Worm (Caenorhabditis elegans) whole organism, L1 larva: ENCODE measurements around the gene crls-1.

ENCODE experiments used
- C04F5.9 ChIP-seq: sonication (generic microtip); optimal IDR thresholded peaks from 2 replicates; lab custom pipeline; 2016; ENCODE audit warnings: missing genetic modification characterization, missing compliant biosample characterization
- C16A3.4 ChIP-seq: fragments of 150-350 bp; optimal IDR thresholded peaks from 2 replicates; lab custom pipeline; 2014; ENCODE audit warnings: missing biosample characterization, missing genetic modification characterization
- Y116A8C.19 ChIP-seq: sonication (generic microtip); optimal IDR thresholded peaks from 2 replicates; lab custom pipeline; 2016; ENCODE audit warnings: missing compliant biosample characterization, missing genetic modification characterization, borderline replicate concordance
- alr-1 ChIP-seq: fragments of 200-800 bp; sonication (Bioruptor generic); optimal IDR thresholded peaks from 2 replicates; lab custom pipeline; 2018; ENCODE audit warnings: borderline replicate concordance, mild to moderate bottlenecking, missing genetic modification characterization, missing compliant biosample characterization
- aly-2 ChIP-seq: fragments of 150-350 bp; optimal IDR thresholded peaks from 2 replicates; lab custom pipeline; 2014; ENCODE audit warnings: missing biosample characterization, missing genetic modification characterization
- ama-1 ChIP-seq: fragments of 150-350 bp; optimal IDR thresholded peaks from 2 replicates; lab custom pipeline; 2014
- blmp-1 ChIP-seq: fragments of 150-350 bp; optimal IDR thresholded peaks from 2 replicates; lab custom pipeline; 2014; ENCODE audit warnings: missing biosample characterization, missing genetic modification characterization
- ceh-63 ChIP-seq: fragments of 200-800 bp; sonication (Bioruptor generic); optimal IDR thresholded peaks from 2 replicates; lab custom pipeline; 2018; ENCODE audit warnings: mild to moderate bottlenecking, missing genetic modification characterization, missing compliant biosample characterization
- ceh-8 ChIP-seq: fragments of 200-800 bp; sonication (Bioruptor generic); optimal IDR thresholded peaks from 2 replicates; lab custom pipeline; 2018; ENCODE audit warnings: mild to moderate bottlenecking, missing genetic modification characterization, moderate library complexity, missing compliant biosample characterization
- ceh-88 ChIP-seq: fragments of 200-800 bp; sonication (Bioruptor generic); IDR thresholded peaks from 2 replicates; pipeline ENCODE4 v1.3.6; 2022; ENCODE audit warnings: missing genetic modification characterization, missing compliant biosample characterization
- dsc-1 ChIP-seq: sonication (generic microtip); optimal IDR thresholded peaks from 2 replicates; lab custom pipeline; 2016; ENCODE audit warnings: mild to moderate bottlenecking, missing genetic modification characterization, missing compliant biosample characterization
- efl-1 ChIP-seq, 4 experiments: fragments of 150-350 bp; optimal IDR thresholded peaks in 3 of 4; peaks in 1 of 4; 1 replicate in 1 of 4; 2 replicates in 3 of 4; lab custom pipeline; 2014; ENCODE audit warnings: missing biosample characterization in 2 of 4, missing genetic modification characterization in 2 of 4, missing genetic modification reagents in 2 of 4
- egl-13 ChIP-seq: sonication (generic microtip); optimal IDR thresholded peaks from 2 replicates; lab custom pipeline; 2016; ENCODE audit warnings: missing genotype, missing genetic modification reagents, missing genetic modification characterization, missing compliant biosample characterization
- elt-2 ChIP-seq: sonication (generic microtip); optimal IDR thresholded peaks from 2 replicates; lab custom pipeline; 2016; ENCODE audit warnings: missing genetic modification characterization, mild to moderate bottlenecking, inconsistent platforms, missing compliant biosample characterization, missing genetic modification reagents
- ets-5 ChIP-seq: fragments of 200-800 bp; sonication (Bioruptor generic); IDR thresholded peaks from 2 replicates; pipeline ENCODE4 v1.3.6; 2022; ENCODE audit warnings: missing genetic modification characterization, missing compliant biosample characterization
- fkh-8 ChIP-seq: sonication (generic microtip); optimal IDR thresholded peaks from 2 replicates; lab custom pipeline; 2016; ENCODE audit warnings: mild to moderate bottlenecking, missing genetic modification characterization, missing compliant biosample characterization
- hlh-4 ChIP-seq: sonication (generic microtip); optimal IDR thresholded peaks from 2 replicates; lab custom pipeline; 2016; ENCODE audit warnings: mild to moderate bottlenecking, missing genetic modification characterization, missing compliant biosample characterization
- irx-1 ChIP-seq: sonication (generic microtip); optimal IDR thresholded peaks from 2 replicates; lab custom pipeline; 2016; ENCODE audit warnings: missing genetic modification characterization, missing compliant biosample characterization
- jun-1 ChIP-seq: fragments of 150-350 bp; optimal IDR thresholded peaks from 2 replicates; lab custom pipeline; 2014; ENCODE audit warnings: missing biosample characterization, missing genetic modification reagents, missing genetic modification characterization
- lin-14 ChIP-seq: fragments of 200-800 bp; sonication (Bioruptor generic); optimal IDR thresholded peaks from 2 replicates; lab custom pipeline; 2018; ENCODE audit warnings: mild to moderate bottlenecking, missing genetic modification characterization, moderate library complexity, missing compliant biosample characterization
- lin-15B ChIP-seq: fragments of 150-350 bp; sonication (generic microtip); optimal IDR thresholded peaks from 3 replicates; lab custom pipeline; 2014; ENCODE audit warnings: missing biosample characterization, missing genetic modification characterization
- lin-39 ChIP-seq: fragments of 150-350 bp; optimal IDR thresholded peaks from 2 replicates; lab custom pipeline; 2014; ENCODE audit warnings: missing biosample characterization, missing genetic modification reagents, missing genetic modification characterization
- lir-3 ChIP-seq: sonication (generic microtip); optimal IDR thresholded peaks from 2 replicates; lab custom pipeline; 2016; ENCODE audit warnings: mild to moderate bottlenecking, missing genetic modification characterization, moderate library complexity, missing compliant biosample characterization; ENCODE audit not compliant: poor library complexity
- lsy-2 ChIP-seq, 2 experiments: fragments of 150-350 bp; optimal IDR thresholded peaks; 2 replicates each; lab custom pipeline; 2014; ENCODE audit warnings: missing biosample characterization in 2 of 2, missing genetic modification characterization in 2 of 2
- mef-2 ChIP-seq: fragments of 150-350 bp; optimal IDR thresholded peaks from 2 replicates; lab custom pipeline; 2014; ENCODE audit warnings: missing biosample characterization, missing genetic modification characterization
- nhr-12 ChIP-seq: sonication (generic microtip); optimal IDR thresholded peaks from 2 replicates; lab custom pipeline; 2017; ENCODE audit warnings: missing biosample characterization, missing genetic modification characterization
- nhr-85 ChIP-seq: sonication (generic microtip); peaks from one replicate; lab custom pipeline; 2016; ENCODE audit warnings: missing genetic modification characterization, inconsistent platforms, missing compliant biosample characterization
- nhr-90 ChIP-seq: sonication (generic microtip); optimal IDR thresholded peaks from 2 replicates; lab custom pipeline; 2016; ENCODE audit warnings: mild to moderate bottlenecking, missing genetic modification characterization, missing compliant biosample characterization; ENCODE audit not compliant: poor library complexity
- pag-3 ChIP-seq: sonication (generic microtip); optimal IDR thresholded peaks from 2 replicates; lab custom pipeline; 2017; ENCODE audit warnings: missing genetic modification characterization, mild to moderate bottlenecking, missing compliant biosample characterization, antibody characterized with exemption, borderline replicate concordance; ENCODE audit not compliant: insufficient read depth
- pax-3 ChIP-seq: fragments of 200-800 bp; sonication (Bioruptor generic); optimal IDR thresholded peaks from 2 replicates; lab custom pipeline; 2018; ENCODE audit warnings: mild to moderate bottlenecking, missing genetic modification characterization, moderate library complexity, missing compliant biosample characterization
- rnt-1 ChIP-seq: sonication (generic microtip); optimal IDR thresholded peaks from 2 replicates; lab custom pipeline; 2016; ENCODE audit warnings: mild to moderate bottlenecking, missing genetic modification characterization, moderate library complexity, missing compliant biosample characterization
- skn-1 ChIP-seq: fragments of 150-350 bp; optimal IDR thresholded peaks from 2 replicates; lab custom pipeline; 2014; ENCODE audit warnings: missing biosample characterization, missing genetic modification characterization
- sox-4 ChIP-seq: sonication (generic microtip); optimal IDR thresholded peaks from 2 replicates; lab custom pipeline; 2016; ENCODE audit warnings: missing genetic modification characterization, missing compliant biosample characterization
- sptf-1 ChIP-seq: fragments of 150-350 bp; optimal IDR thresholded peaks from 2 replicates; lab custom pipeline; 2014; ENCODE audit warnings: missing biosample characterization, missing genetic modification characterization
- sup-37 ChIP-seq: fragments of 200-800 bp; sonication (Bioruptor generic); optimal IDR thresholded peaks from 2 replicates; lab custom pipeline; 2018; ENCODE audit warnings: mild to moderate bottlenecking, missing genetic modification characterization, missing compliant biosample characterization
- swsn-7 ChIP-seq: sonication (generic microtip); optimal IDR thresholded peaks from 2 replicates; lab custom pipeline; 2016; ENCODE audit warnings: missing genetic modification characterization, missing compliant biosample characterization
- tbx-2 ChIP-seq: sonication (generic microtip); optimal IDR thresholded peaks from 2 replicates; lab custom pipeline; 2016; ENCODE audit warnings: missing genetic modification characterization, missing compliant biosample characterization
- unc-30 ChIP-seq: sonication (generic microtip); optimal IDR thresholded peaks from 2 replicates; lab custom pipeline; 2017; ENCODE audit warnings: missing biosample characterization, missing genetic modification characterization
- xbp-1 ChIP-seq: sonication (generic microtip); optimal IDR thresholded peaks from 2 replicates; lab custom pipeline; 2016; ENCODE audit warnings: missing genetic modification characterization, missing compliant biosample characterization
- zip-4 ChIP-seq: fragments of 200-800 bp; sonication (Bioruptor generic); optimal IDR thresholded peaks from 2 replicates; lab custom pipeline; 2018; ENCODE audit warnings: mild to moderate bottlenecking, missing genetic modification characterization, moderate library complexity, missing compliant biosample characterization
- ztf-11 ChIP-seq, 2 experiments: sonication (generic microtip); optimal IDR thresholded peaks; 2 replicates each; lab custom pipeline; 2016 to 2017; ENCODE audit warnings: missing genetic modification characterization in 2 of 2, missing biosample characterization in 1 of 2, missing compliant biosample characterization in 1 of 2

crls-1 gene

ce11 chrIII:938569-938968 is 28.9 kb upstream of the crls-1 start, which contains the start of gene fbxa-22:
Gene fbxa-22, plus strand, starts transcription at chrIII:938869.
- TF ChIP-seq pag-3 (tag; lab: Kevin White, UChicago) (no peak), lir-3 (no peak), C04F5.9 (tag; lab: Kevin White, UChicago) (no peak), efl-1 (optimal IDR thresholded peaks at IDR 0.05; lab: Kevin White, UChicago) (no peak), efl-1 (GFP tag; optimal IDR thresholded peaks at IDR 0.05 in 1 of 2; lab: Kevin White, UChicago) (no peak), swsn-7 (tag; lab: Kevin White, UChicago) (no peak), sptf-1 (tag; lab: Kevin White, UChicago) (no peak), sup-37 (GFP tag; lab: Kevin White, UChicago) (no peak), egl-13 (tag; lab: Kevin White, UChicago) (no peak), jun-1 (tag; lab: Kevin White, UChicago) (no peak), elt-2 (tag; lab: Kevin White, UChicago) (no peak), tbx-2 (no peak), C16A3.4 (no peak), lin-14 (GFP tag; lab: Kevin White, UChicago) (no peak), skn-1 (tag; lab: Kevin White, UChicago) (no peak), lin-15B (tag; lab: Kevin White, UChicago) (no peak), nhr-85 (tag; lab: Kevin White, UChicago) (no peak), ceh-63 (no peak), mef-2 (tag; lab: Kevin White, UChicago) (no peak)

ce11 chrIII:937961-938360 is 28.3 kb upstream of the crls-1 start, which contains the start of gene fbxa-56:
Gene fbxa-56, minus strand, starts transcription at chrIII:938061.
- TF ChIP-seq efl-1 (optimal IDR thresholded peaks at IDR 0.05; lab: Kevin White, UChicago) (no peak), efl-1 (GFP tag; optimal IDR thresholded peaks at IDR 0.05 in 1 of 2; lab: Kevin White, UChicago) (peak in 1 of 2 experiments; percentile 32), zip-4 (GFP tag; lab: Kevin White, UChicago) (no peak)

- TF ChIP-seq elt-2 (tag; lab: Kevin White, UChicago) (peak; percentile 55), blmp-1 (tag; lab: Kevin White, UChicago) (no peak)
Measured at ce11 chrIII:936037-936507, 26.4 kb upstream of the crls-1 start, which contains the start of gene fbxa-55. Gene fbxa-55, minus strand, starts transcription at chrIII:936087.

ce11 chrIII:931405-931804 is 21.7 kb upstream of the crls-1 start:
- TF ChIP-seq C04F5.9 (tag; lab: Kevin White, UChicago): peak; percentile 10
- peak; percentile 71 for TF ChIP-seq sox-4 (tag; lab: Kevin White, UChicago)
- peak; percentile 45 for TF ChIP-seq lir-3
- peak; percentile 14 for TF ChIP-seq irx-1
- TF ChIP-seq rnt-1: peak; percentile 3
- TF ChIP-seq ceh-8: peak; percentile 83
- peak in 1 of 2 experiments; percentile 34 for TF ChIP-seq ztf-11 (tag; optimal IDR thresholded peaks at IDR 0.05; lab: Kevin White, UChicago)
- TF ChIP-seq Y116A8C.19 (tag; lab: Kevin White, UChicago): peak; percentile 40
- peak; percentile 14 for TF ChIP-seq nhr-90 (tag; lab: Kevin White, UChicago)

- TF ChIP-seq ets-5 (GFP tag; lab: Robert Waterston, UW): no peak
- TF ChIP-seq dsc-1 (tag; lab: Kevin White, UChicago): peak; percentile 49
Measured at ce11 chrIII:926216-926615, 16.5 kb upstream of the crls-1 start, which contains the start of gene pef-1. Gene pef-1, minus strand, starts transcription at chrIII:926316.

ce11 chrIII:919322-919721 is 9.6 kb upstream of the crls-1 start, which contains the start of gene F23H11.7:
Gene F23H11.7, minus strand, starts transcription at chrIII:919422.
- no peak for TF ChIP-seq alr-1 (tag; lab: Kevin White, UChicago)
- no peak for TF ChIP-seq aly-2 (tag; lab: Kevin White, UChicago)
- TF ChIP-seq nhr-12: no peak
- TF ChIP-seq ama-1: no peak
- TF ChIP-seq sup-37 (GFP tag; lab: Kevin White, UChicago): no peak
- TF ChIP-seq lin-39 (tag; lab: Kevin White, UChicago): no peak
- no peak for TF ChIP-seq pax-3 (tag; lab: Kevin White, UChicago)
- TF ChIP-seq ceh-88 (GFP tag; lab: Robert Waterston, UW): no peak
- no peak for TF ChIP-seq lsy-2 (tag; optimal IDR thresholded peaks at IDR 0.05; lab: Kevin White, UChicago)
- TF ChIP-seq jun-1 (tag; lab: Kevin White, UChicago): no peak
- no peak for TF ChIP-seq fkh-8 (tag; lab: Kevin White, UChicago)
- TF ChIP-seq unc-30 (tag; lab: Kevin White, UChicago): no peak
- TF ChIP-seq nhr-85 (tag; lab: Kevin White, UChicago): no peak
- TF ChIP-seq hlh-4 (tag; lab: Kevin White, UChicago): no peak
- no peak for TF ChIP-seq xbp-1 (tag; lab: Kevin White, UChicago)
